Worm (Caenorhabditis elegans) whole organism, young adult: ENCODE measurements around the gene nas-1.

ENCODE experiments used
- B0019.2 ChIP-seq: fragments of 200-800 bp; sonication (Bioruptor generic); conservative IDR thresholded peaks from 2 replicates; pipeline ENCODE4 v1.3.6; 2022; ENCODE audit warnings: missing genetic modification reagents, missing genetic modification characterization, missing compliant biosample characterization
- D2030.7 ChIP-seq: fragments of 200-800 bp; sonication (Bioruptor generic); IDR thresholded peaks from 2 replicates; pipeline ENCODE4 v1.3.6; 2022; ENCODE audit warnings: missing genetic modification reagents, missing genetic modification characterization, missing compliant biosample characterization
- F33H1.4 ChIP-seq: fragments of 200-800 bp; sonication (Bioruptor generic); IDR thresholded peaks from 2 replicates; pipeline ENCODE4 v1.3.6; 2022; ENCODE audit warnings: missing genetic modification reagents, missing genetic modification characterization, missing compliant biosample characterization
- F39B2.1 ChIP-seq: fragments of 200-800 bp; sonication (Bioruptor generic); IDR thresholded peaks from 2 replicates; pipeline ENCODE4 v1.3.6; 2022; ENCODE audit warnings: missing genetic modification reagents, missing genetic modification characterization, missing compliant biosample characterization
- F52B5.7 ChIP-seq: sonication (generic microtip); optimal IDR thresholded peaks from 2 replicates; lab custom pipeline; 2016; ENCODE audit warnings: mild to moderate bottlenecking, missing genetic modification characterization, missing compliant biosample characterization
- T26A5.8 ChIP-seq: sonication (generic microtip); optimal IDR thresholded peaks from 2 replicates; lab custom pipeline; 2016; ENCODE audit warnings: missing genetic modification characterization, missing compliant biosample characterization
- Y53F4B.3 ChIP-seq: fragments of 200-800 bp; sonication (Bioruptor generic); IDR thresholded peaks from 2 replicates; pipeline ENCODE4 v1.3.6; 2022; ENCODE audit warnings: missing genetic modification reagents, missing genetic modification characterization, missing compliant biosample characterization
- Y67H2A.10 ChIP-seq: fragments of 200-800 bp; sonication (Bioruptor generic); conservative IDR thresholded peaks from 2 replicates; pipeline ENCODE4 v1.3.6; 2022; ENCODE audit warnings: missing genetic modification reagents, missing genetic modification characterization, missing compliant biosample characterization
- Y95B8A.8 ChIP-seq: fragments of 200-800 bp; sonication (Bioruptor generic); IDR thresholded peaks from 2 replicates; pipeline ENCODE4 v1.3.6; 2022; ENCODE audit warnings: missing genetic modification reagents, missing genetic modification characterization, missing compliant biosample characterization
- aptf-3 ChIP-seq: fragments of 200-800 bp; sonication (Bioruptor generic); IDR thresholded peaks from 2 replicates; pipeline ENCODE4 v1.3.6; 2022; ENCODE audit warnings: missing genetic modification characterization, missing compliant biosample characterization
- attf-3 ChIP-seq: fragments of 200-800 bp; sonication (Bioruptor generic); conservative IDR thresholded peaks from 2 replicates; pipeline ENCODE4 v1.3.6; 2022; ENCODE audit warnings: missing genetic modification reagents, missing genetic modification characterization, missing compliant biosample characterization
- attf-6 ChIP-seq: fragments of 200-800 bp; sonication (Bioruptor generic); IDR thresholded peaks from 2 replicates; pipeline ENCODE4 v1.3.6; 2022; ENCODE audit warnings: missing genetic modification reagents, missing genetic modification characterization, missing compliant biosample characterization
- bed-1 ChIP-seq: fragments of 200-800 bp; sonication (Bioruptor generic); IDR thresholded peaks from 2 replicates; pipeline ENCODE4 v1.3.6; 2022; ENCODE audit warnings: missing genetic modification reagents, missing genetic modification characterization, missing compliant biosample characterization
- bed-2 ChIP-seq: fragments of 200-800 bp; sonication (Bioruptor generic); IDR thresholded peaks from 2 replicates; pipeline ENCODE4 v1.3.6; 2022; ENCODE audit warnings: missing genetic modification reagents, missing genetic modification characterization, missing compliant biosample characterization
- cebp-2 ChIP-seq: fragments of 200-800 bp; sonication (Bioruptor generic); IDR thresholded peaks from 2 replicates; pipeline ENCODE4 v1.3.6; 2022; ENCODE audit warnings: missing genetic modification characterization, missing compliant biosample characterization
- ceh-100 ChIP-seq: fragments of 200-800 bp; sonication (Bioruptor generic); IDR thresholded peaks from 2 replicates; pipeline ENCODE4 v1.3.6; 2022; ENCODE audit warnings: missing genetic modification reagents, missing genetic modification characterization, missing compliant biosample characterization
- ceh-40 ChIP-seq: fragments of 200-800 bp; sonication (Bioruptor generic); IDR thresholded peaks from 2 replicates; pipeline ENCODE4 v1.3.6; 2022; ENCODE audit warnings: missing genetic modification characterization, missing compliant biosample characterization
- dox-1 ChIP-seq: fragments of 200-800 bp; sonication (Bioruptor generic); IDR thresholded peaks from 2 replicates; pipeline ENCODE4 v1.3.6; 2022; ENCODE audit warnings: missing genetic modification reagents, missing genetic modification characterization, missing compliant biosample characterization
- egl-18 ChIP-seq: fragments of 200-800 bp; sonication (Bioruptor generic); IDR thresholded peaks from 2 replicates; pipeline ENCODE4 v1.3.6; 2022; ENCODE audit warnings: missing genetic modification reagents, missing genetic modification characterization, missing compliant biosample characterization
- egl-44 ChIP-seq: fragments of 200-800 bp; sonication (Bioruptor generic); IDR thresholded peaks from 2 replicates; pipeline ENCODE4 v1.3.6; 2022; ENCODE audit warnings: missing genetic modification reagents, missing genetic modification characterization, missing compliant biosample characterization
- egrh-3 ChIP-seq: fragments of 200-800 bp; sonication (Bioruptor generic); IDR thresholded peaks from 2 replicates; pipeline ENCODE4 v1.3.6; 2022; ENCODE audit warnings: missing genetic modification reagents, missing genetic modification characterization, missing compliant biosample characterization
- ekl-4 ChIP-seq: fragments of 200-800 bp; sonication (Bioruptor generic); IDR thresholded peaks from 2 replicates; pipeline ENCODE4 v1.3.6; 2022; ENCODE audit warnings: missing genetic modification reagents, missing genetic modification characterization, missing compliant biosample characterization
- hlh-12 ChIP-seq: sonication (generic microtip); optimal IDR thresholded peaks from 2 replicates; lab custom pipeline; 2016; ENCODE audit warnings: missing genetic modification characterization, missing compliant biosample characterization
- hlh-26 ChIP-seq: fragments of 200-800 bp; sonication (Bioruptor generic); conservative IDR thresholded peaks from 2 replicates; pipeline ENCODE4 v1.3.6; 2022; ENCODE audit warnings: missing genetic modification reagents, missing genetic modification characterization, missing compliant biosample characterization
- hmg-1.2 ChIP-seq: fragments of 200-800 bp; sonication (Bioruptor generic); IDR thresholded peaks from 2 replicates; pipeline ENCODE4 v1.3.6; 2022; ENCODE audit warnings: missing genetic modification reagents, missing genetic modification characterization, missing compliant biosample characterization
- hsf-1 ChIP-seq: fragments of 200-800 bp; sonication (Bioruptor generic); IDR thresholded peaks from 2 replicates; pipeline ENCODE4 v1.3.6; 2022; ENCODE audit warnings: missing genetic modification reagents, missing genetic modification characterization, missing compliant biosample characterization
- let-526 ChIP-seq: fragments of 200-800 bp; sonication (Bioruptor generic); IDR thresholded peaks from 2 replicates; pipeline ENCODE4 v1.3.6; 2022; ENCODE audit warnings: missing genetic modification reagents, missing genetic modification characterization, missing compliant biosample characterization
- lir-1 ChIP-seq: fragments of 200-800 bp; sonication (Bioruptor generic); conservative IDR thresholded peaks from 2 replicates; pipeline ENCODE4 v1.3.6; 2022; ENCODE audit warnings: missing genetic modification reagents, missing genetic modification characterization, missing compliant biosample characterization
- madf-3 ChIP-seq: fragments of 200-800 bp; sonication (Bioruptor generic); IDR thresholded peaks from 2 replicates; pipeline ENCODE4 v1.3.6; 2022; ENCODE audit warnings: missing genetic modification reagents, missing genetic modification characterization, missing compliant biosample characterization
- madf-6 ChIP-seq: fragments of 200-800 bp; sonication (Bioruptor generic); IDR thresholded peaks from 2 replicates; pipeline ENCODE4 v1.3.6; 2022; ENCODE audit warnings: missing genetic modification reagents, missing genetic modification characterization, missing compliant biosample characterization
- mcd-1 ChIP-seq: fragments of 200-800 bp; sonication (Bioruptor generic); IDR thresholded peaks from 2 replicates; pipeline ENCODE4 v1.3.6; 2022; ENCODE audit warnings: missing genetic modification reagents, missing genetic modification characterization, missing compliant biosample characterization
- nfyb-1 ChIP-seq: fragments of 200-800 bp; sonication (Bioruptor generic); IDR thresholded peaks from 2 replicates; pipeline ENCODE4 v1.3.6; 2022; ENCODE audit warnings: missing genetic modification reagents, missing genetic modification characterization, missing compliant biosample characterization
- nhr-80 ChIP-seq: sonication (generic microtip); optimal IDR thresholded peaks from 2 replicates; lab custom pipeline; 2016; ENCODE audit warnings: missing genetic modification characterization, missing compliant biosample characterization
- pbrm-1 ChIP-seq: fragments of 200-800 bp; sonication (Bioruptor generic); IDR thresholded peaks from 2 replicates; pipeline ENCODE4 v1.3.6; 2022; ENCODE audit warnings: missing genetic modification reagents, missing genetic modification characterization, missing compliant biosample characterization
- pha-4 ChIP-seq: fragments of 150-350 bp; sonication (generic microtip); optimal IDR thresholded peaks from 2 replicates; lab custom pipeline; 2014; ENCODE audit warnings: missing biosample characterization, missing genetic modification reagents, missing genetic modification characterization
- rcor-1 ChIP-seq: fragments of 200-800 bp; sonication (Bioruptor generic); IDR thresholded peaks from 2 replicates; pipeline ENCODE4 v1.3.6; 2022; ENCODE audit warnings: missing genetic modification reagents, missing genetic modification characterization, missing compliant biosample characterization
- rec-8 ChIP-seq, 2 experiments: sonication (generic microtip); optimal IDR thresholded peaks; 2 replicates each; lab custom pipeline; 2016; ENCODE audit warnings: mild to moderate bottlenecking in 2 of 2, missing genetic modification characterization in 2 of 2, missing genetic modification reagents in 2 of 2, missing genotype in 2 of 2, missing biosample characterization in 1 of 2, missing compliant biosample characterization in 1 of 2, moderate library complexity in 1 of 2
- snpc-1.3 ChIP-seq: sonication (generic microtip); optimal IDR thresholded peaks from 2 replicates; lab custom pipeline; 2017; ENCODE audit warnings: missing genetic modification characterization, mild to moderate bottlenecking, missing compliant biosample characterization, antibody characterized with exemption, moderate library complexity, missing genotype, missing genetic modification reagents; ENCODE audit not compliant: insufficient read depth
- somi-1 ChIP-seq: fragments of 200-800 bp; sonication (Bioruptor generic); optimal IDR thresholded peaks from 2 replicates; lab custom pipeline; 2018; ENCODE audit warnings: mild to moderate bottlenecking, missing genetic modification characterization, missing compliant biosample characterization

nas-1 gene

ce11 chrIII:13447439-13447838 is 41.8 kb downstream of the nas-1 start:
- TF ChIP-seq Y67H2A.10 (GFP tag; lab: Robert Waterston, UW) (peak; percentile 65; the same call in 1 of the 2 replicates), mcd-1 (GFP tag; lab: Robert Waterston, UW) (peak; percentile 32; the same call in 1 of the 2 replicates), let-526 (peak; percentile 29; the same call in 1 of the 2 replicates), rcor-1 (GFP tag; lab: Robert Waterston, UW) (peak; percentile 92), egrh-3 (GFP tag; lab: Robert Waterston, UW) (peak; percentile 69), B0019.2 (peak; percentile 66; the same call in 1 of the 2 replicates), nfyb-1 (GFP tag; lab: Robert Waterston, UW) (peak; percentile 87), ceh-40 (GFP tag; lab: Robert Waterston, UW) (peak; percentile 93), F39B2.1 (GFP tag; lab: Robert Waterston, UW) (peak; percentile 86), cebp-2 (GFP tag; lab: Robert Waterston, UW) (peak; percentile 18; the same call in 1 of the 2 replicates), pbrm-1 (GFP tag; lab: Robert Waterston, UW) (peak; percentile 90), madf-3 (GFP tag; lab: Robert Waterston, UW) (0 out of 2 replicates have a peak, but pooled peaks have one; percentile 7), attf-6 (GFP tag; lab: Robert Waterston, UW) (peak; percentile 81), hsf-1 (GFP tag; lab: Robert Waterston, UW) (peak; percentile 99), ekl-4 (peak; percentile 87), aptf-3 (GFP tag; lab: Robert Waterston, UW) (peak; percentile 96), dox-1 (GFP tag; lab: Robert Waterston, UW) (peak; percentile 99), Y53F4B.3 (peak; percentile 81), hmg-1.2 (GFP tag; lab: Robert Waterston, UW) (0 out of 2 replicates have a peak, but pooled peaks have one; percentile 12), Y95B8A.8 (peak; percentile 47; the same call in 1 of the 2 replicates), bed-1 (GFP tag; lab: Robert Waterston, UW) (0 out of 2 replicates have a peak, but pooled peaks have one; percentile 45), madf-6 (GFP tag; lab: Robert Waterston, UW) (peak; percentile 65), F33H1.4 (peak; percentile 40; the same call in 1 of the 2 replicates), D2030.7 (GFP tag; lab: Robert Waterston, UW) (peak; percentile 58)

- peak; percentile 80 for TF ChIP-seq F33H1.4
- TF ChIP-seq ceh-100 (GFP tag; lab: Robert Waterston, UW), result peak; percentile 40; the same call in 1 of the 2 replicates
- TF ChIP-seq madf-3 (GFP tag; lab: Robert Waterston, UW), result 0 out of 2 replicates have a peak, but pooled peaks have one; percentile 67
- TF ChIP-seq aptf-3 (GFP tag; lab: Robert Waterston, UW), result 0 out of 2 replicates have a peak, but pooled peaks have one; percentile 32
- peak; percentile 41 for TF ChIP-seq mcd-1 (GFP tag; lab: Robert Waterston, UW)
- peak; percentile 33 for TF ChIP-seq madf-6 (GFP tag; lab: Robert Waterston, UW)
- 0 out of 2 replicates have a peak, but pooled peaks have one; percentile 55 for TF ChIP-seq nfyb-1 (GFP tag; lab: Robert Waterston, UW)
- TF ChIP-seq egrh-3 (GFP tag; lab: Robert Waterston, UW), result peak; percentile 85
- peak; percentile 51; the same call in 1 of the 2 replicates for TF ChIP-seq D2030.7 (GFP tag; lab: Robert Waterston, UW)
- TF ChIP-seq, all 124 proteins: peak for 9; not testable (repeated sequence) for 115
These were observed 42.6 kb downstream of the nas-1 start for ce11 chrIII:13448235-13448634.

ce11 chrIII:13452824-13453223 is 47.2 kb downstream of the nas-1 start:
- no peak for TF ChIP-seq snpc-1.3 (tag; lab: Kevin White, UChicago)
- TF ChIP-seq nhr-80 (tag; lab: Kevin White, UChicago), result peak; percentile 47
- TF ChIP-seq, all 124 proteins: peak for 1

- TF ChIP-seq somi-1 (no peak), F52B5.7 (no peak), hlh-26 (no peak), egl-18 (no peak), pha-4 (tag; lab: Kevin White, UChicago) (no peak), T26A5.8 (tag; lab: Kevin White, UChicago) (no peak), lir-1 (no peak), bed-2 (GFP tag; lab: Robert Waterston, UW) (no peak), egl-44 (no peak), Y95B8A.8 (no peak), attf-3 (GFP tag; lab: Robert Waterston, UW) (no peak), hmg-1.2 (GFP tag; lab: Robert Waterston, UW) (no peak), rec-8 (tag; optimal IDR thresholded peaks at IDR 0.05; lab: Kevin White, UChicago) (no peak), hlh-12 (tag; lab: Kevin White, UChicago) (no peak)
These were observed 49.6 kb downstream of the nas-1 start, which contains the start of gene cua-1 for ce11 chrIII:13455207-13455606. TSS of gene cua-1 (minus strand) at chrIII:13455307.
